Fruit fly (Drosophila melanogaster): Measurements from ENCODE around the gene Naglu.

The Naglu gene

dm6 chr2L:8437176-8437575 is 25.5 kb upstream of the Naglu start, which contains the start of the genes D12 and Chrac-14 (continued):
- TF ChIP-seq CG10267 (tag; optimal IDR thresholded peaks at IDR 0.05) (peak; percentile 93), CG10274 (GFP tag; optimal IDR thresholded peaks at IDR 0.05) (no peak), rib (GFP tag; IDR thresholded peaks at IDR 0.05) (no peak), klu (GFP tag; IDR thresholded peaks at IDR 0.05) (no peak), gfzf (GFP tag; optimal IDR thresholded peaks at IDR 0.05) (peak; percentile 1), CG1233 (GFP tag; optimal IDR thresholded peaks at IDR 0.05) (no peak), pzg (GFP tag; optimal IDR thresholded peaks at IDR 0.05) (peak; percentile 60), pfk (GFP tag; optimal IDR thresholded peaks at IDR 0.05) (no peak)

- TF ChIP-seq Trl (optimal IDR thresholded peaks at IDR 0.05) (peak; percentile 55 to 60), Trl (GFP tag; optimal IDR thresholded peaks at IDR 0.05) (no peak), Nf-YA (GFP tag; IDR thresholded peaks at IDR 0.05) (no peak), Nf-YC (tag; optimal IDR thresholded peaks at IDR 0.05) (no peak), tgo (GFP tag; IDR thresholded peaks at IDR 0.05) (no peak), pfk (GFP tag; optimal IDR thresholded peaks at IDR 0.05) (no peak), CG3163 (GFP tag; optimal IDR thresholded peaks at IDR 0.05) (peak; percentile 75), Sry-δ (GFP tag; optimal IDR thresholded peaks at IDR 0.05) (no peak), CG18262 (tag; optimal IDR thresholded peaks at IDR 0.05) (no peak), NFAT (GFP tag; IDR thresholded peaks at IDR 0.05) (0 out of 2 replicates have a peak, but pooled peaks have one; percentile 28), pho (GFP tag; optimal IDR thresholded peaks at IDR 0.05) (no peak), CG4328 (GFP tag; optimal IDR thresholded peaks at IDR 0.05) (no peak), cwo (GFP tag; optimal IDR thresholded peaks at IDR 0.05) (no peak), nom (GFP tag; optimal IDR thresholded peaks at IDR 0.05) (peak; percentile 16), CG2199 (GFP tag; IDR thresholded peaks at IDR 0.05) (peak; percentile 78; the same call in 2 of the 3 replicates), CG7786 (GFP tag; optimal IDR thresholded peaks at IDR 0.05) (no peak), CG34224 (GFP tag; IDR thresholded peaks at IDR 0.05; ENCODE audit: partially characterized antibody) (peak; percentile 34; the same call in 1 of the 3 replicates), cato (GFP tag; optimal IDR thresholded peaks at IDR 0.05; ENCODE audit: borderline replicate concordance) (no peak), Mad (GFP tag; optimal IDR thresholded peaks at IDR 0.05) (no peak), Opbp (GFP tag; IDR thresholded peaks at IDR 0.05; ENCODE audit: partially characterized antibody) (0 out of 3 replicates have a peak, but pooled peaks have one; percentile 45)
Measured at dm6 chr2L:8433512-8433911, 21.8 kb upstream of the Naglu start, which contains the start of gene grk. TSS of gene grk (minus strand) at chr2L:8433598.

dm6 chr2L:8432130-8432529 is 20.5 kb upstream of the Naglu start:
- TF ChIP-seq Ets65A (GFP tag) (peak; percentile 91), ara (GFP tag; IDR thresholded peaks at IDR 0.05) (0 out of 2 replicates have a peak, but pooled peaks have one; percentile 15), fd102C (GFP tag; optimal IDR thresholded peaks at IDR 0.05) (no peak), ewg (GFP tag; optimal IDR thresholded peaks at IDR 0.05) (peak; percentile 16), NFAT (GFP tag; IDR thresholded peaks at IDR 0.05) (no peak), Poxn (GFP tag; IDR thresholded peaks at IDR 0.05) (no peak), CG9609 (GFP tag; optimal IDR thresholded peaks at IDR 0.05) (no peak), CG3726 (GFP tag; IDR thresholded peaks at IDR 0.05) (0 out of 3 replicates have a peak, but pooled peaks have one; percentile 25), CG7271 (tag; optimal IDR thresholded peaks at IDR 0.05) (no peak), Nf-YB (GFP tag; optimal IDR thresholded peaks at IDR 0.05) (no peak), CG30403 (GFP tag; optimal IDR thresholded peaks at IDR 0.05) (no peak), sisA (GFP tag; IDR thresholded peaks at IDR 0.05) (0 out of 2 replicates have a peak, but pooled peaks have one; percentile 19), so (GFP tag; IDR thresholded peaks at IDR 0.05) (0 out of 3 replicates have a peak, but pooled peaks have one; percentile 11), CG12769 (tag; optimal IDR thresholded peaks at IDR 0.05) (no peak), crp (GFP tag; optimal IDR thresholded peaks at IDR 0.05) (no peak), CG11695 (GFP tag; IDR thresholded peaks at IDR 0.05) (no peak), CG11560 (tag; IDR thresholded peaks at IDR 0.05) (no peak), ems (GFP tag; optimal IDR thresholded peaks at IDR 0.05) (no peak), Nf-YA (GFP tag; IDR thresholded peaks at IDR 0.05) (no peak), gt (GFP tag; IDR thresholded peaks at IDR 0.05) (no peak), sob (GFP tag; IDR thresholded peaks at IDR 0.05) (0 out of 2 replicates have a peak, but pooled peaks have one; percentile 12), Dfd (GFP tag; optimal IDR thresholded peaks at IDR 0.05) (no peak), CG12942 (GFP tag; optimal IDR thresholded peaks at IDR 0.05) (no peak)

Measured in whole organism, embryonic.